Worm (Caenorhabditis elegans) whole organism, L4/young adult: ENCODE results near the gene lgc-53.

Experiments
- dao-5 ChIP-seq: sonication (generic microtip); optimal IDR thresholded peaks from 2 replicates; lab custom pipeline; 2016; ENCODE audit warnings: missing genotype, missing genetic modification characterization, moderate library complexity, missing compliant biosample characterization
- him-1 ChIP-seq: sonication (generic microtip); optimal IDR thresholded peaks from 2 replicates; lab custom pipeline; 2016; ENCODE audit warnings: missing genotype, missing genetic modification reagents, missing genetic modification characterization, missing compliant biosample characterization

DNA sequence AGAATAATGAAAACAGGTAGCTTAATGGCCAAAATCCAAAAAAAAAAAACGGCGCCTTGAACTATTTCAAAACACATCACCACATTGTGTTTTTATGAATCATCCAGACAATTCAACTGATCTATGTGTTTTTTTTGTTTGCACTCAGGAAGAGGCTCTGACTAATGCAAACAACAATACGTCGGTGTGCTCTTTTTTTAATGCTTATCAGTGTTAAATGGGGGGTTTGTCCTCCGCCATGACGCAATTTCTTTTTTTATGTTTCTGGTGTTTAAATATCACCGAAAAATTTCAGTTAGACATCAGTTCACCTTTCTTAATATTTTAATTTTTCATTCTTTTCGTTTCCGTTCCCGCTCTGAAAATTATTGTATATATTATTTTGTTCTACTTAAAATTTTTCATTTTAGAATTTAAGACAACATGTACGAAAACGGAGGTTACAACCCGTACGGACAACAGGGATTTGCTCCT is 32.3 kb upstream of the lgc-53 start, which contains the start of gene F22H10.2:
- TF ChIP-seq him-1 (tag; lab: Kevin White, UChicago) (no peak), dao-5 (tag; lab: Kevin White, UChicago) (no peak)
